Worm (Caenorhabditis elegans): ENCODE results near the gene ora-1.

ora-1 gene

DNA sequence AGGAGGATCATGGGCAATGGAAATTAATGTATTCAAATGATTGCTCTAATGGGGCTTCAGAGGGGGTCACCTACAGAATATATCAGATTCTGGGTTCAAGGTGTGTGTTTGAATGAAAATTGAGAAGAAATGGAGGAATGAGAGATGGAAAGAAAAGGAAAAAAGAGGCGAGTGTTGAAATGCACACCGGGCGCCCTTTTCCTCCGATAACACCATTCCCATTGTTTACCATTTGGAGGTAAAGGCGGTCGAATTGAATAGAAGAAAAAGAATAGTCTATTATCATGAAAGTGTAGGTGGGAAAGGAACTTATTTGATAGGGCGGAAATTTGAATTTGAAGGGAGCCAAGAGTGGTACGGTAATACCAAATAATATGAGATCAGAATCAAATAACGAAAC, 27.7 kb downstream of the ora-1 start:
- TF ChIP-seq dmd-4 (tag; optimal IDR thresholded peaks at IDR 0.05) (no peak), fos-1 (tag; optimal IDR thresholded peaks at IDR 0.05) (peak; percentile 23), nhr-12 (tag; optimal IDR thresholded peaks at IDR 0.05) (no peak), nhr-129 (tag; optimal IDR thresholded peaks at IDR 0.05) (no peak), ztf-4 (tag; optimal IDR thresholded peaks at IDR 0.05) (no peak), sma-3 (GFP tag; optimal IDR thresholded peaks at IDR 0.05) (no peak), mbf-1 (tag; optimal IDR thresholded peaks at IDR 0.05) (no peak)

DNA sequence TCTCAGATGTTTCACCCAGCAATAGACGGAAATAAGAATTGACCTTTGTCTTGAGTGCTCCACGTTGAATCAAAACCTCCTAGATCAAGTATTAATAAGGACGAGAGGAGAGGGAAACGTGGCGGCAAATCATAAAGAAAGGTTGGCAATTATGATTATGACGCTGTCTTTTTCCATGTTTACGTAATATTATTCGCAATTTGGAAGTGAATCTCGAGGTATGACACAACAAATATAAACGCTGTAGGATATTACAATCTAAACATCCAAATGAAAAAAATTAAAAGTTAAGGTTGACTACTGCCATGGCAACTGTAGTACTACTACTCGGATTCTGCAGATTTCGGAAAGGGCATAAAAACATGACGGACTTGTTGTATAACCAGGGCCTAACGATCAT, 28.5 kb downstream of the ora-1 start:
- TF ChIP-seq lsy-2 (tag; optimal IDR thresholded peaks at IDR 0.05) (no peak), ZK546.5 (tag; optimal IDR thresholded peaks at IDR 0.05) (no peak), nhr-21 (tag; optimal IDR thresholded peaks at IDR 0.05) (no peak), ztf-4 (tag; optimal IDR thresholded peaks at IDR 0.05) (no peak), Y55F3AM.14 (GFP tag; optimal IDR thresholded peaks at IDR 0.05) (no peak), mbf-1 (tag; optimal IDR thresholded peaks at IDR 0.05) (no peak), nhr-10 (tag; optimal IDR thresholded peaks at IDR 0.05) (no peak)

DNA sequence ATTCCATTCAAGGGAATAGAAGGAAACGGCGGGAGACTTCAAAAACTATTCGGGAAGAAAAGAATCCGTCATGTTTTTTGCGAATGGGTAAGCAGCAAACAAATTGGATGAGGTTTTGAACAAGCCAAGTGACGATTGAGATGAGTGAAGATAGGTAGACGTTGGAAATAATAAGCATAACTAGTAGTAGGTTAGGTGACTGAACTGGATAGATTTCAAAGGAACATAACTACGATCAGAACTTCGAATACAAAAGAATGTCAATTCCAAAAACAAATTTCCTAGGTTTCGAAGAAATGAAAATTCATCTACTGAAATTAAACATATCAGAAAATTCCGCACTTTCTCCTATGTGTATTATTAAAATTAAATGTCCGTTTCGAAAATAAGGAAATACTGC, 29.9 kb downstream of the ora-1 start:
- TF ChIP-seq nhr-10 (tag; optimal IDR thresholded peaks at IDR 0.05) (no peak), ztf-1 (GFP tag; conservative IDR thresholded peaks at IDR 0.05) (no peak), ztf-4 (tag; optimal IDR thresholded peaks at IDR 0.05) (no peak), sem-4 (tag; optimal IDR thresholded peaks at IDR 0.05) (no peak), nhr-6 (tag; optimal IDR thresholded peaks at IDR 0.05) (no peak)

DNA sequence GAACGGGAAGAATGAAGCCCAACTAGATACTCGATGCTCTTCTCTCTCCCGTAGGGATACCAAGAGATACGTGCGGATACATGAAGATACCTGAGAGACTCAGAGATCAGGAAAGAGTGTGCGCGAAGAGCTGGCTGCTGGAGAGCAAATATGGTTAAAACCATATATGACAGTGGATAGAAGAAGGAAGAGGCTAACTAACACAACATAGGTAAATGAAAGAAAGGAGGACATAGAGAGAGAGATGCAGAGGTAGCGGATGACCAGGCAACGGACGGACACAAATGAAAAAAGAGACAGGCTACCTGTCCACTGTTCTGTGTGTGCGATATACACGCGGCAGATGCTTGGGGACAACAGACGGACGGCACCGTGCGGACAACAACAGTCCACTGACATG, 30.4 kb downstream of the ora-1 start:
- TF ChIP-seq sma-3 (GFP tag; optimal IDR thresholded peaks at IDR 0.05) (no peak), unc-55 (GFP tag; optimal IDR thresholded peaks at IDR 0.05) (no peak), crh-2 (tag; optimal IDR thresholded peaks at IDR 0.05) (no peak), nhr-77 (tag; optimal IDR thresholded peaks at IDR 0.05) (no peak), nhr-21 (tag; optimal IDR thresholded peaks at IDR 0.05) (no peak), aly-2 (tag; optimal IDR thresholded peaks at IDR 0.05) (no peak), elt-1 (tag; optimal IDR thresholded peaks at IDR 0.05) (no peak), nhr-23 (tag; optimal IDR thresholded peaks at IDR 0.05) (no peak), Y55F3AM.14 (GFP tag; optimal IDR thresholded peaks at IDR 0.05) (no peak), mdl-1 (tag; optimal IDR thresholded peaks at IDR 0.05) (no peak), nhr-12 (tag; optimal IDR thresholded peaks at IDR 0.05) (no peak), unc-39 (tag; optimal IDR thresholded peaks at IDR 0.05) (no peak), nhr-237 (tag; optimal IDR thresholded peaks at IDR 0.05) (no peak), nhr-10 (tag; optimal IDR thresholded peaks at IDR 0.05) (no peak), lin-13 (GFP tag; optimal IDR thresholded peaks at IDR 0.05) (no peak), ama-1 (optimal IDR thresholded peaks at IDR 0.05) (no peak), fos-1 (tag; optimal IDR thresholded peaks at IDR 0.05) (no peak), ztf-4 (tag; optimal IDR thresholded peaks at IDR 0.05) (no peak), nhr-11 (tag; optimal IDR thresholded peaks at IDR 0.05) (no peak)

DNA sequence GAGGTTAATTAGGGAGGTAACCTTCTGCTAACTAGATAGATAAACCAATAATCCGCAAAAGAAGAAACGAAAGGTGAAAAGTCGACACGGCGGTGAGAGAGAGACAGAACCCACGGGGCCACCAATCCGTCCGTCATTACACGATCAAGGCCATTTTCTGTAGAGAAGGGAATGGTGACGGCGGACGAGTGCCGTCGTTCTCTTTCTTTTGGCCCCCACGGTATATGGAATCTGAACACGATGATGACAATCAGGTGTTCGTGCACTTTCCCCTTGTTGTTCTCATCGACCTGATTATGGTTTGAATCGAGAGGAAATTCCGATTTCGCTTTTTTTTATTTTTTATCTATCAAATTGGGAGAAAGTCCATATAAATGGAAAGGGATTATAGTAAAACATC, 31.7 kb downstream of the ora-1 start:
- peak; percentile 9 for TF ChIP-seq ceh-16 (tag; optimal IDR thresholded peaks at IDR 0.05)
- TF ChIP-seq lsy-2 (tag; optimal IDR thresholded peaks at IDR 0.05), result no peak
- TF ChIP-seq blmp-1 (tag; optimal IDR thresholded peaks at IDR 0.05; ENCODE audit: insufficient read depth), result peak; percentile 89
- TF ChIP-seq sma-9 (GFP tag; optimal IDR thresholded peaks at IDR 0.05), result peak; percentile 21
- TF ChIP-seq sma-9 (tag; optimal IDR thresholded peaks at IDR 0.05), result no peak
- peak; percentile 18 for TF ChIP-seq sma-3 (GFP tag; optimal IDR thresholded peaks at IDR 0.05)
- peak; percentile 41 for TF ChIP-seq nhr-25 (tag; optimal IDR thresholded peaks at IDR 0.05)
- TF ChIP-seq fos-1 (tag; optimal IDR thresholded peaks at IDR 0.05), result peak; percentile 14
- TF ChIP-seq ceh-82 (tag; optimal IDR thresholded peaks at IDR 0.05), result no peak

DNA sequence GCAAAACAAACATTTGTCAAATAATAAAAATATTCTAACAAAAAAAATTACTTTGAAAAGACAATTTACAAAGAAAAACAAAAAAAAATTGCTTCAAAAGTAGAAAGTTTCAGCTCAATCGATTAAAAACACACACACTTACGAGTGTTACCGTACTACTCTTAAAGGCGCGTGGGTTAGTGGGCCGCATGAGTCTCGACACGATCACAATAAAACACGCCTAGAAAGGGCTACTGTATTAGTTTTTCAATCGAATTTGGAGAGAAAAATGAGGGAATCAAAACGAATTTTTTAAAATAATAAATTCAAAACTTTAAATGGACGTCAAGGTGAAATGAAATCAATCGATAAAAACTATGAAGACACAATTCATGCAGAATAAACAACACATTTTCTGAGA, 32.8 kb downstream of the ora-1 start:
- TF ChIP-seq snpc-4 (tag; optimal IDR thresholded peaks at IDR 0.05), result no peak
- TF ChIP-seq zag-1 (tag; optimal IDR thresholded peaks at IDR 0.05), result no peak
- TF ChIP-seq crh-2 (tag; optimal IDR thresholded peaks at IDR 0.05), result no peak
- no peak for TF ChIP-seq F13H6.1 (tag; optimal IDR thresholded peaks at IDR 0.05)
- no peak for TF ChIP-seq ztf-1 (GFP tag; conservative IDR thresholded peaks at IDR 0.05)
- TF ChIP-seq dmd-4 (tag; optimal IDR thresholded peaks at IDR 0.05), result no peak
- TF ChIP-seq elt-3 (tag; optimal IDR thresholded peaks at IDR 0.05), result no peak
- no peak for TF ChIP-seq ZK546.5 (tag; optimal IDR thresholded peaks at IDR 0.05)

Measured in whole organism, L2 larva.